Fruit fly (Drosophila melanogaster): ENCODE data around the gene alphaCOP.

dm6 chr3L:1694317-1694716, 49.3 kb upstream of the alphaCOP start, which contains the start of gene CG12011:
- no peak for TF ChIP-seq CG7368 (GFP tag; optimal IDR thresholded peaks at IDR 0.05)
- no peak for TF ChIP-seq CG10669 (GFP tag; optimal IDR thresholded peaks at IDR 0.05)
- TF ChIP-seq achi (GFP tag; optimal IDR thresholded peaks at IDR 0.05) = no peak
- TF ChIP-seq eg (GFP tag; IDR thresholded peaks at IDR 0.05) = no peak
- no peak for TF ChIP-seq dac (GFP tag; optimal IDR thresholded peaks at IDR 0.05)
- no peak for TF ChIP-seq Eip78C (GFP tag)
- TF ChIP-seq Smox (GFP tag; optimal IDR thresholded peaks at IDR 0.05) = no peak
- no peak for TF ChIP-seq CG8632 (GFP tag; optimal IDR thresholded peaks at IDR 0.05)
- TF ChIP-seq Gug (GFP tag; IDR thresholded peaks at IDR 0.05) = no peak
- no peak for TF ChIP-seq Sox15 (GFP tag; optimal IDR thresholded peaks at IDR 0.05)

All from whole organism, prepupa.